Worm (Caenorhabditis elegans): ENCODE results near the gene H23L24.1.

- TF ChIP-seq nhr-129 (tag; optimal IDR thresholded peaks at IDR 0.05): no peak
- no peak for TF ChIP-seq unc-39 (tag; optimal IDR thresholded peaks at IDR 0.05)
- TF ChIP-seq ceh-16 (tag; optimal IDR thresholded peaks at IDR 0.05): no peak
- no peak for TF ChIP-seq ztf-4 (tag; optimal IDR thresholded peaks at IDR 0.05)
- TF ChIP-seq snpc-4 (tag; optimal IDR thresholded peaks at IDR 0.05): no peak
- TF ChIP-seq nhr-12 (tag; optimal IDR thresholded peaks at IDR 0.05): no peak
- TF ChIP-seq nhr-6 (tag; optimal IDR thresholded peaks at IDR 0.05): no peak
Observed at ce11 chrIV:8708046-8708445, 10.2 kb upstream of the H23L24.1 start.

All from whole organism, L2 larva.